Worm (Caenorhabditis elegans) whole organism, L3 larva: ENCODE data around the gene tag-290.

ENCODE experiments used
- R02D3.7 ChIP-seq: fragments of 150-350 bp; optimal IDR thresholded peaks from 2 replicates; lab custom pipeline; 2014; ENCODE audit warnings: missing biosample characterization, missing genetic modification characterization
- aly-2 ChIP-seq: fragments of 150-350 bp; optimal IDR thresholded peaks from 2 replicates; lab custom pipeline; 2014; ENCODE audit warnings: missing biosample characterization, missing genetic modification characterization
- eor-1 ChIP-seq, 2 experiments: fragments of 150-350 bp; optimal IDR thresholded peaks; 2 replicates each; lab custom pipeline; 2014 to 2018; ENCODE audit warnings: missing biosample characterization in 2 of 2, missing genetic modification characterization in 2 of 2
- fkh-10 ChIP-seq: sonication (generic microtip); optimal IDR thresholded peaks from 2 replicates; lab custom pipeline; 2017; ENCODE audit warnings: missing biosample characterization, missing genetic modification reagents, missing genetic modification characterization
- pha-4 ChIP-seq: fragments of 150-350 bp; optimal IDR thresholded peaks from 2 replicates; lab custom pipeline; 2014; ENCODE audit warnings: missing biosample characterization, missing genetic modification reagents, missing genetic modification characterization
- pqm-1 ChIP-seq: fragments of 150-350 bp; optimal IDR thresholded peaks from 2 replicates; lab custom pipeline; 2017; ENCODE audit warnings: missing biosample characterization, missing genetic modification characterization, inconsistent platforms
- snpc-4 ChIP-seq: fragments of 150-350 bp; optimal IDR thresholded peaks from 2 replicates; lab custom pipeline; 2014; ENCODE audit warnings: missing biosample characterization, missing genetic modification characterization

ce11 chrV:11629222-11630026 is 16.3 kb downstream of the tag-290 start, which contains the start of gene F35B12.10:
- TF ChIP-seq pqm-1: peak; percentile 59
- no peak for TF ChIP-seq eor-1 (tag; optimal IDR thresholded peaks at IDR 0.05; lab: Kevin White, UChicago)
- no peak for TF ChIP-seq fkh-10 (GFP tag; lab: Kevin White, UChicago)
- TF ChIP-seq R02D3.7 (tag; lab: Kevin White, UChicago): no peak
- no peak for TF ChIP-seq aly-2 (tag; lab: Kevin White, UChicago)
- TF ChIP-seq pha-4 (tag; lab: Kevin White, UChicago): no peak
- no peak for TF ChIP-seq snpc-4 (tag; lab: Kevin White, UChicago)
